Fruit fly (Drosophila melanogaster): ENCODE measurements around the gene tomboy20.

The tomboy20 gene

DNA sequence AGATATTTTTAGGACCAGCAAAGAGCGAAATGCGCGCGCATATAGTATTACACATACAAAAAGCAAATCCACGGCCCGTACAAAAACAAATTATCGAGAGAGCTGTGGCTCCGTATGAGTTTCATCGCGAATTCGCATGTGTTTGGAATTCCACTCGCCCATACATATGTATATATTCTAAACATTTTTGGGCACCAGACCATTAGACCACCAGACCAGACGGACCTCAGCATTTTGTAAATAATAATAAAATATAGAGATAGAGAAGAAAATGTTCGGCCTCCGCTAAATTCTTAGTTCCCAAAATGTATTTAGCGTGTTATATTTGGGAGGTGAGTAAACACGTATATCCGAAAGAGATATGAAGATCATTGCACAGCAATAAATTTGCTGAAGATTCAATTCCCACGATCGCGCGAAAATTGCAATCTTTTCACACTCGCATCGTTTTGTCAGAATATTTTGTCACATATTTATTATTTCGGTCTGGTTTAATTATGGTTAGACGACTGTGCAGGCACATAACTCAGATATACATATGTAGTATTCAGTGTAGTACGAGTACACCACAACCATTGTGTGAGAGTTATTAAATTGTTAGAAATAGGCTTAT lies 40.4 kb upstream of the tomboy20 start:
- TF ChIP-seq CG8159 (tag; optimal IDR thresholded peaks at IDR 0.05) (no peak), CG4496 (GFP tag; IDR thresholded peaks at IDR 0.05) (0 out of 3 replicates have a peak, but pooled peaks have one; percentile 42), CG14655 (GFP tag; optimal IDR thresholded peaks at IDR 0.05) (no peak)

DNA sequence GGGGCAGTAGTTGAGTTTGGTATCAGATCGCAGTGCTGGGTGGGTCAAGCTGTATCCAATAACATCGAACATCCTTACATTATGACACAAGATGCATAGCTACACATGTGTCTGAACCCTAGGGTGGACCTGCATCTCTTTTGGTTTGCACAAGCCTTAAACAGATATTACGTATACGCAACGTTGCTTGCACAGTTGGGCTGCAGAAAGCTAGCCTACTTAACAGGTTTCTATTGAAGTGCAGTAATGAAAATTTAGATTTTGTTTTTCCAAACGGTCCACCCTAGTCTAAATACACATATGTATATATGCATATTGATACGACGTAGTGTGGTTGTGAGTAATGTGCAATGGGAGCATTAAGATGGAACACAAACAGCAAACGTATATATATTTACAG lies 39.5 kb upstream of the tomboy20 start:
- TF ChIP-seq Ets98B (GFP tag; IDR thresholded peaks at IDR 0.05) = peak; percentile 65
- peak; percentile 88 for TF ChIP-seq CG4496 (GFP tag; IDR thresholded peaks at IDR 0.05)
- TF ChIP-seq Pif1B (GFP tag; optimal IDR thresholded peaks at IDR 0.05) = peak; percentile 51
- TF ChIP-seq CG8159 (tag; optimal IDR thresholded peaks at IDR 0.05) = no peak
- no peak for TF ChIP-seq D1 (tag; optimal IDR thresholded peaks at IDR 0.05)
- no peak for TF ChIP-seq gl (tag; optimal IDR thresholded peaks at IDR 0.05)
- peak; percentile 55; the same call in 1 of the 2 replicates for TF ChIP-seq CG32121 (GFP tag; IDR thresholded peaks at IDR 0.05)

DNA sequence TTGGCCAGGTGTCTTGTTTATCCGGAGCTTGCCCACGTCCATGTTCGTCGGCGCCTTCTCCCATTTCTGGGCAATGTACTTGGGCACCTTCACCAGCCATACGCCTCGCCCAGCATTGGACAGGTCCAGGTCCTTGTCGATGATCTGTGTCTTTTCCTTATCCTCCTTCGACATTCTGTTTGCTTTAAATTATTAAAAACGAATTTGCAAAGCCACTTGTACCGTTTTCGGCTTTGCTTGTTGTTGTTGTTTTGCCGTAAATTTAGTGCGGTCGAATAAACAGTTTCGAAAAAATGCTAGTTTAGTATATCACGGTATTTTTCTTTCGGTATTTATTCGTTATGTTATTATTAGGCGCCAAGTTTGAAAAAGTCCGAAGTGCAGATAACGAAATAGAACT lies 31.8 kb upstream of the tomboy20 start, which contains the start of gene TfIIFbeta:
Gene TfIIFbeta (minus strand): TSS at position 279 of the 400 bp plus-strand sequence.
- TF ChIP-seq gl (tag; optimal IDR thresholded peaks at IDR 0.05) (no peak), Ets98B (GFP tag; IDR thresholded peaks at IDR 0.05) (no peak), CG8159 (tag; optimal IDR thresholded peaks at IDR 0.05) (no peak), CG8301 (tag; optimal IDR thresholded peaks at IDR 0.05) (no peak), CG17806 (tag; optimal IDR thresholded peaks at IDR 0.05) (no peak), rn (GFP tag; IDR thresholded peaks at IDR 0.05) (no peak), CG4496 (GFP tag; IDR thresholded peaks at IDR 0.05) (no peak), D1 (tag; optimal IDR thresholded peaks at IDR 0.05) (no peak), CG10348 (GFP tag; IDR thresholded peaks at IDR 0.05) (no peak), CG34367 (tag; optimal IDR thresholded peaks at IDR 0.05) (no peak), fd96Ca (GFP tag; IDR thresholded peaks at IDR 0.05) (no peak), Pif1B (GFP tag; optimal IDR thresholded peaks at IDR 0.05) (no peak), EcR (GFP tag; optimal IDR thresholded peaks at IDR 0.05) (no peak), CG15710 (tag; optimal IDR thresholded peaks at IDR 0.05) (no peak), CG13204 (GFP tag; optimal IDR thresholded peaks at IDR 0.05) (no peak), CG32121 (GFP tag; IDR thresholded peaks at IDR 0.05) (no peak), CG12605 (GFP tag; IDR thresholded peaks at IDR 0.05) (no peak), Snoo (tag; optimal IDR thresholded peaks at IDR 0.05) (no peak), CG14655 (GFP tag; optimal IDR thresholded peaks at IDR 0.05) (no peak)

dm6 chr3R:10761980-10762379 lies 26.2 kb upstream of the tomboy20 start:
- TF ChIP-seq CG14655 (GFP tag; optimal IDR thresholded peaks at IDR 0.05) (no peak), Ets98B (GFP tag; IDR thresholded peaks at IDR 0.05) (0 out of 2 replicates have a peak, but pooled peaks have one; percentile 21), EcR (GFP tag; optimal IDR thresholded peaks at IDR 0.05) (no peak), Pif1B (GFP tag; optimal IDR thresholded peaks at IDR 0.05) (no peak), CG8301 (tag; optimal IDR thresholded peaks at IDR 0.05) (no peak), CG4496 (GFP tag; IDR thresholded peaks at IDR 0.05) (peak; percentile 65; the same call in 2 of the 3 replicates), rn (GFP tag; IDR thresholded peaks at IDR 0.05) (no peak), CG32121 (GFP tag; IDR thresholded peaks at IDR 0.05) (peak; percentile 62; the same call in 1 of the 2 replicates), gl (tag; optimal IDR thresholded peaks at IDR 0.05) (no peak)

- TF ChIP-seq CG4496 (GFP tag; IDR thresholded peaks at IDR 0.05) (peak; percentile 66; the same call in 2 of the 3 replicates), rn (GFP tag; IDR thresholded peaks at IDR 0.05) (0 out of 2 replicates have a peak, but pooled peaks have one; percentile 26), CG14655 (GFP tag; optimal IDR thresholded peaks at IDR 0.05) (no peak), Ets98B (GFP tag; IDR thresholded peaks at IDR 0.05) (peak; percentile 44), CG13204 (GFP tag; optimal IDR thresholded peaks at IDR 0.05) (no peak), CG32121 (GFP tag; IDR thresholded peaks at IDR 0.05) (peak; percentile 67)
Measured at dm6 chr3R:10760966-10761855, 25.5 kb upstream of the tomboy20 start, which contains the start of the genes MED7 and Cap-H2. TSS of gene MED7 (minus strand) at chr3R:10761032. TSS of gene Cap-H2 (plus strand) at chr3R:10761310.

DNA sequence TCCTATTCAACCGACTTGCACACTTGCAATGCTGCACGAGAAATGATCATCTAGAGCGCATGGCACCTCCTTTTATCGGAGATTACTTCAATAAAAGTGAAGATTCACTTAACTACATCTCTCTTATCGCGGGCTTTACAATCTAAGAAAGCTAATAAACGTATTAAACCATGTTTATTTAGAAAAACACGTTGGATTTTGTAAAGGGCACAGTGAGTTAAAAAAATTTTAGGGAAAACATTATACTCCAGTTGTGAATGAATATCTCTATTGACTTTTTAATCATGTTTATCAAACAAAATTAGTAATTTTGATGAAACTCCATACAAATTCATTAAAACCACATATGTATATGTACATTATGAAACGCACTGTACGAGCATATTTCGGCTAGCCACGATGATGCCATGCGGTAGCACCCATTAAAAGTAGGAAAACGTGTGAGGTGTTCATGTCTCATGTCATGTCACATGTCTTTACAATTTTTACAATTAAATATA lies 23.6 kb upstream of the tomboy20 start, which contains the start of gene CG31272:
Gene CG31272 (minus strand): TSS at position 51 of the 500 bp plus-strand sequence.
- no peak for TF ChIP-seq EcR (GFP tag; optimal IDR thresholded peaks at IDR 0.05)
- TF ChIP-seq rn (GFP tag; IDR thresholded peaks at IDR 0.05) = no peak
- no peak for TF ChIP-seq CG14655 (GFP tag; optimal IDR thresholded peaks at IDR 0.05)
- TF ChIP-seq CG9948 (tag; optimal IDR thresholded peaks at IDR 0.05) = no peak
- TF ChIP-seq CG8301 (tag; optimal IDR thresholded peaks at IDR 0.05) = no peak
- TF ChIP-seq CG17806 (tag; optimal IDR thresholded peaks at IDR 0.05) = no peak
- TF ChIP-seq CG34367 (tag; optimal IDR thresholded peaks at IDR 0.05) = no peak
- TF ChIP-seq CG15710 (tag; optimal IDR thresholded peaks at IDR 0.05) = no peak
- no peak for TF ChIP-seq Pif1B (GFP tag; optimal IDR thresholded peaks at IDR 0.05)
- no peak for TF ChIP-seq Snoo (tag; optimal IDR thresholded peaks at IDR 0.05)
- TF ChIP-seq CG12605 (GFP tag; IDR thresholded peaks at IDR 0.05) = no peak
- no peak for TF ChIP-seq CG8159 (tag; optimal IDR thresholded peaks at IDR 0.05)
- TF ChIP-seq Ets98B (GFP tag; IDR thresholded peaks at IDR 0.05) = no peak
- TF ChIP-seq gl (tag; optimal IDR thresholded peaks at IDR 0.05) = no peak
- no peak for TF ChIP-seq CG10348 (GFP tag; IDR thresholded peaks at IDR 0.05)
- TF ChIP-seq CG32121 (GFP tag; IDR thresholded peaks at IDR 0.05) = no peak
- TF ChIP-seq Pif1A (GFP tag; optimal IDR thresholded peaks at IDR 0.05) = no peak
- TF ChIP-seq CG4496 (GFP tag; IDR thresholded peaks at IDR 0.05) = no peak
- TF ChIP-seq D1 (tag; optimal IDR thresholded peaks at IDR 0.05) = no peak

All from whole organism, pupa.